Fruit fly (Drosophila melanogaster): Measurements from ENCODE around the gene Nup58.

The Nup58 gene

DNA sequence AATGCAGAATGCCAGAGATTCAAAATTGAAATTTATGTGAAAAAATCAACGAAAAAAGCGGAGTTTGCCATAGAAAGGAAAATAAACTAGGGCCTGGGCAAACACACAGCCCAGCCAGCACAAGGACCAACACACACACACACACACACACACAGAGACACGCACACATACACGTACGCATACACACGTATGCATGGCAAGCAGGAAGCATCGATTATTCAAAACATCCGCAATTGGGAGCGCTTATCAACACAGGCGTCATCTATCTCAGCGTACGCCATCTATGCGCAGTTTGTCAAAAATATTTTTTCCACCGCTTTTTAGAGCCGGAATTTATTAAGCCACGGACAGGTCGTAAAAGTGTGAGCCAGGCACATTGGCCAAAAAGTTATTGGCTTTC lies 35.0 kb downstream of the Nup58 start:
- TF ChIP-seq CG10348 (GFP tag; IDR thresholded peaks at IDR 0.05), result no peak

DNA sequence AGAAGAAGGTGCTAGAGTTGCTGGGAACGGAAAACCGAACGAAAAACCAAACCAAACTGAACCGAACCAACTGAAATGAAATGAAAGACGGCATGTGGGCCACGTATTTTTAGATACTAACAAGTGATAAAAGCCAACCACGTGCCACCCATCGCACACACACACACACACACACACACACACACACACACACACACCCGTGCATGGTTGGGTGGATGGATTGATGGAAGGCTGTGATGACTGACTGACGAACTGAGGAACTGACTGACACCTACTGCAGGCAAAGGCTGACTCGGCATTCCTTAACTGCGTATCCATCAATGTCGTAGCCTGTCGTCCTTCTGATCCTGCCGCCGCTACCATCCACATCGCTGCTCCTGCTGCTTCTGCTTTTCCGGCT lies 37.6 kb downstream of the Nup58 start:
- TF ChIP-seq CG8301 (tag; optimal IDR thresholded peaks at IDR 0.05) (no peak), EcR (GFP tag; optimal IDR thresholded peaks at IDR 0.05) (no peak), CG12605 (GFP tag; IDR thresholded peaks at IDR 0.05) (no peak), D1 (tag; optimal IDR thresholded peaks at IDR 0.05) (no peak), rn (GFP tag; IDR thresholded peaks at IDR 0.05) (no peak), Pif1B (GFP tag; optimal IDR thresholded peaks at IDR 0.05) (no peak)
